Fruit fly (Drosophila melanogaster): ENCODE measurements around the gene mei-217.

Gene mei-217

DNA sequence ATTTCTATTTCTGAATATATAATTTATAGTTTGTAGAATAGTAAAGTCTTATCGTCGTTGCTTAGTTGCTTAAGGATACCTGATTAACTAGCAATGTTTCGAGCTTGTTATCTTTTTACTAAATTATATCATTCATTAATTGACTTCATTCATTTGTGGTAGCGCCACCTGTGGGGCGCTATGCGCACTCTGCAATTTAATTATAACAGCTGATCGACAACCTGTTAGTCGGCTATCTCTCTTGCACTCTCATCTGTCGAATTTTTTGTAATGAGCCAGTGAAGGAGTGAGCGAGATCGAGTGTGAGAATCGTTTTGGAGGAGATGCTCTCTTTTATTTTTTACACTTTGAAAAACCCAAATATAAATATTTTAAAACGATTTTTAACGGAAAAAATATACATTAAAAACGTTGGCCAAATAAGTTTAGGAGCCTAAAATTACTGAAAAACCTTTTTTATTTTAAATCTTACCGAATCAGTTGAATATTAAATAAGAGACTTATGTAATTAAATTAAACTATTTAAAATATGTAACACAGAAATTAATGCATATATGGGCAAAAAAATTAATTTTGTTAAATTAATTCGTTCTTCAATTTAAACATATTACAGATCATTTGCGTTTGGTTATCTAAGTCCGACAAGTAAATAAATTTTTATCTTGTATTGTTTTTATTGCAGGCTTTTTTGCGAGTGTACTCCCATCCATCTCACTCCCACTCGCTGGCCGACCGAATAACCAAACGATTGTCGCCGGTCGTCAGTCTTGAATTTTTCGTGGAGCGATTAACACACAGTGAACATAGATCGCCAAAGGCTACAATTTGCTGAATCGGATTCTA is 51.5 kb downstream of the mei-217 start, which contains the start of the genes CG16700 and CG4991 (continued):
- TF ChIP-seq YL-1 (GFP tag; optimal IDR thresholded peaks at IDR 0.05) (peak; percentile 20), CG15479 (GFP tag; optimal IDR thresholded peaks at IDR 0.05) (peak; percentile 34), CG13123 (GFP tag; optimal IDR thresholded peaks at IDR 0.05) (peak; percentile 38), vvl (GFP tag; IDR thresholded peaks at IDR 0.05) (peak; percentile 70), Chrac-16 (GFP tag; optimal IDR thresholded peaks at IDR 0.05) (peak; percentile 58), CG9932 (GFP tag; IDR thresholded peaks at IDR 0.05) (peak; percentile 77), CG14050 (GFP tag; IDR thresholded peaks at IDR 0.05) (no peak; the same call in 2 of the 3 replicates), CG4360 (GFP tag; IDR thresholded peaks at IDR 0.05) (no peak), lmd (GFP tag; IDR thresholded peaks at IDR 0.05) (peak; percentile 85), CG12299 (tag; optimal IDR thresholded peaks at IDR 0.05) (peak; percentile 63), cas (GFP tag; IDR thresholded peaks at IDR 0.05) (no peak), CG10147 (GFP tag; optimal IDR thresholded peaks at IDR 0.05) (peak; percentile 80), BEAF-32 (GFP tag; optimal IDR thresholded peaks at IDR 0.05) (no peak), CG8290 (GFP tag; optimal IDR thresholded peaks at IDR 0.05) (peak; percentile 24), CG8290 (tag; optimal IDR thresholded peaks at IDR 0.05) (peak in 1 of 2 experiments; percentile 38), CG17359 (tag; optimal IDR thresholded peaks at IDR 0.05) (peak; percentile 70), trem (tag; optimal IDR thresholded peaks at IDR 0.05) (peak; percentile 39), Awh (GFP tag; IDR thresholded peaks at IDR 0.05) (no peak), MESR4 (GFP tag; optimal IDR thresholded peaks at IDR 0.05) (no peak), chm (GFP tag; IDR thresholded peaks at IDR 0.05) (no peak), Ets97D (GFP tag; optimal IDR thresholded peaks at IDR 0.05) (no peak), CG7839 (tag; optimal IDR thresholded peaks at IDR 0.05) (peak; percentile 93), vfl (GFP tag; optimal IDR thresholded peaks at IDR 0.05) (no peak), CG33557 (GFP tag; optimal IDR thresholded peaks at IDR 0.05) (peak; percentile 72), CG11398 (GFP tag; optimal IDR thresholded peaks at IDR 0.05) (no peak), gsb (GFP tag; IDR thresholded peaks at IDR 0.05) (0 out of 2 replicates have a peak, but pooled peaks have one; percentile 42), B-H2 (GFP tag; optimal IDR thresholded peaks at IDR 0.05) (no peak), crc (GFP tag; optimal IDR thresholded peaks at IDR 0.05) (no peak), CG7987 (GFP tag; optimal IDR thresholded peaks at IDR 0.05) (no peak), CG4730 (GFP tag; IDR thresholded peaks at IDR 0.05) (peak; percentile 37; the same call in 1 of the 2 replicates), CG14965 (GFP tag; optimal IDR thresholded peaks at IDR 0.05; ENCODE audit: borderline replicate concordance) (no peak), zf30C (GFP tag; optimal IDR thresholded peaks at IDR 0.05) (peak; percentile 86), cato (GFP tag; optimal IDR thresholded peaks at IDR 0.05; ENCODE audit: borderline replicate concordance) (no peak), gcm2 (GFP tag; optimal IDR thresholded peaks at IDR 0.05) (no peak), ssp (GFP tag; IDR thresholded peaks at IDR 0.05) (peak; percentile 59; the same call in 1 of the 2 replicates), CG42726 (GFP tag; IDR thresholded peaks at IDR 0.05; ENCODE audit: partially characterized antibody) (no peak), Dfd (GFP tag; optimal IDR thresholded peaks at IDR 0.05) (no peak), CG10321 (GFP tag; IDR thresholded peaks at IDR 0.05) (no peak; the same call in 1 of the 2 replicates), dati (GFP tag; IDR thresholded peaks at IDR 0.05) (no peak), luna (GFP tag; optimal IDR thresholded peaks at IDR 0.05) (no peak), CG15011 (GFP tag; optimal IDR thresholded peaks at IDR 0.05) (peak; percentile 65), lbe (GFP tag; optimal IDR thresholded peaks at IDR 0.05) (no peak), CG6254 (GFP tag; optimal IDR thresholded peaks at IDR 0.05) (peak; percentile 14), CG17361 (GFP tag; IDR thresholded peaks at IDR 0.05) (peak; percentile 96), CG15514 (GFP tag; optimal IDR thresholded peaks at IDR 0.05) (peak; percentile 11), H15 (GFP tag; IDR thresholded peaks at IDR 0.05) (peak; percentile 59; the same call in 1 of the 3 replicates), Rfx (GFP tag; IDR thresholded peaks at IDR 0.05) (peak; percentile 82), tx (GFP tag; optimal IDR thresholded peaks at IDR 0.05) (no peak), chif (GFP tag; optimal IDR thresholded peaks at IDR 0.05) (peak in 1 of 2 experiments; percentile 20)
